Worm (Caenorhabditis elegans) whole organism, L4 larva: ENCODE data around the gene F59A6.3.

Experiments
- D1046.2 ChIP-seq: fragments of 200-800 bp; sonication (Bioruptor generic); IDR thresholded peaks from 2 replicates; pipeline ENCODE4 v1.3.6; 2022; ENCODE audit warnings: missing genetic modification characterization, missing compliant biosample characterization
- F10B5.3 ChIP-seq: sonication (generic microtip); optimal IDR thresholded peaks from 2 replicates; lab custom pipeline; 2016; ENCODE audit warnings: mild to moderate bottlenecking, missing genetic modification characterization, missing compliant biosample characterization
- F26F4.8 ChIP-seq: fragments of 200-800 bp; sonication (Bioruptor generic); conservative IDR thresholded peaks from 2 replicates; pipeline ENCODE4 v1.3.6; 2022; ENCODE audit warnings: missing genetic modification characterization, missing compliant biosample characterization
- F37D6.2 ChIP-seq: sonication (generic microtip); optimal IDR thresholded peaks from 2 replicates; lab custom pipeline; 2016; ENCODE audit warnings: mild to moderate bottlenecking, missing genetic modification characterization, missing compliant biosample characterization
- F44E2.7 ChIP-seq: fragments of 200-800 bp; sonication (Bioruptor generic); IDR thresholded peaks from 2 replicates; pipeline ENCODE4 v2.1.2; 2022; ENCODE audit warnings: missing genetic modification characterization, missing compliant biosample characterization
- R02D3.7 ChIP-seq: fragments of 150-350 bp; sonication (generic microtip); optimal IDR thresholded peaks from 3 replicates; lab custom pipeline; 2014; ENCODE audit warnings: missing biosample characterization, missing genetic modification characterization
- T20F7.1 ChIP-seq: fragments of 200-800 bp; sonication (Bioruptor generic); optimal IDR thresholded peaks from 2 replicates; lab custom pipeline; 2018; ENCODE audit warnings: mild to moderate bottlenecking, missing genetic modification characterization, missing compliant biosample characterization
- T26A8.4 ChIP-seq: fragments of 200-800 bp; sonication (Bioruptor generic); IDR thresholded peaks from 2 replicates; pipeline ENCODE4 v1.3.6; 2022; ENCODE audit warnings: missing genetic modification characterization, missing compliant biosample characterization
- Y48G9A.11 ChIP-seq: fragments of 200-800 bp; sonication (Bioruptor generic); IDR thresholded peaks from 2 replicates; pipeline ENCODE4 v1.3.6; 2022; ENCODE audit warnings: missing genetic modification reagents, missing genetic modification characterization, missing compliant biosample characterization
- Y5F2A.4 ChIP-seq: fragments of 200-800 bp; sonication (Bioruptor generic); optimal IDR thresholded peaks from 2 replicates; lab custom pipeline; 2018; ENCODE audit warnings: mild to moderate bottlenecking, missing genetic modification characterization, missing compliant biosample characterization
- Y75B8A.6 ChIP-seq: fragments of 200-800 bp; sonication (Bioruptor generic); IDR thresholded peaks from 2 replicates; pipeline ENCODE4 v1.3.6; 2022; ENCODE audit warnings: missing genetic modification reagents, missing genetic modification characterization, missing compliant biosample characterization
- aha-1 ChIP-seq: fragments of 150-350 bp; peaks from one replicate; lab custom pipeline; 2014; ENCODE audit warnings: missing biosample characterization, missing genetic modification characterization
- aly-2 ChIP-seq: sonication (generic microtip); optimal IDR thresholded peaks from 2 replicates; lab custom pipeline; 2018; ENCODE audit warnings: missing biosample characterization, missing genetic modification characterization
- arid-1 ChIP-seq: fragments of 200-800 bp; sonication (Bioruptor generic); conservative IDR thresholded peaks from 2 replicates; pipeline ENCODE4 v1.3.6; 2022; ENCODE audit warnings: missing genetic modification reagents, missing genetic modification characterization, missing compliant biosample characterization
- attf-4 ChIP-seq: sonication (generic microtip); optimal IDR thresholded peaks from 3 replicates; lab custom pipeline; 2017; ENCODE audit warnings: missing biosample characterization, missing genetic modification characterization
- ceh-28 ChIP-seq: fragments of 150-350 bp; optimal IDR thresholded peaks from 2 replicates; lab custom pipeline; 2014; ENCODE audit warnings: missing biosample characterization, missing genetic modification reagents, missing genetic modification characterization
- cey-2 ChIP-seq: sonication (generic microtip); optimal IDR thresholded peaks from 3 replicates; lab custom pipeline; 2017; ENCODE audit warnings: missing genetic modification characterization, mild to moderate bottlenecking, missing compliant biosample characterization, antibody characterized with exemption, borderline replicate concordance; ENCODE audit not compliant: insufficient read depth
- daf-12 ChIP-seq: fragments of 150-350 bp; optimal IDR thresholded peaks from 2 replicates; lab custom pipeline; 2014; ENCODE audit warnings: missing biosample characterization, missing genetic modification reagents, missing genetic modification characterization
- daf-16 ChIP-seq, 3 experiments: sonication (generic microtip); optimal IDR thresholded peaks; 2 replicates each; lab custom pipeline; 2016 to 2017; ENCODE audit warnings: missing genetic modification characterization in 3 of 3, missing genetic modification reagents in 3 of 3, mild to moderate bottlenecking in 2 of 3, missing compliant biosample characterization in 2 of 3, missing biosample characterization in 1 of 3, moderate library complexity in 1 of 3
- daf-8 ChIP-seq: fragments of 200-800 bp; sonication (Bioruptor generic); IDR thresholded peaks from 2 replicates; pipeline ENCODE4 v1.3.6; 2022; ENCODE audit warnings: missing genetic modification characterization, missing compliant biosample characterization
- duxl-1 ChIP-seq: sonication (generic microtip); optimal IDR thresholded peaks from 2 replicates; lab custom pipeline; 2016; ENCODE audit warnings: mild to moderate bottlenecking, missing genetic modification characterization, moderate library complexity, missing compliant biosample characterization; ENCODE audit not compliant: poor library complexity
- dve-1 ChIP-seq: sonication (generic microtip); optimal IDR thresholded peaks from 2 replicates; lab custom pipeline; 2017; ENCODE audit warnings: antibody characterized with exemption, mild to moderate bottlenecking, missing genetic modification characterization, missing compliant biosample characterization; ENCODE audit not compliant: insufficient read depth
- hlh-30 ChIP-seq: sonication (generic microtip); optimal IDR thresholded peaks from 2 replicates; lab custom pipeline; 2017; ENCODE audit warnings: antibody characterized with exemption, mild to moderate bottlenecking, missing genetic modification characterization, missing compliant biosample characterization; ENCODE audit not compliant: insufficient read depth
- hmg-1.1 ChIP-seq: fragments of 200-800 bp; sonication (Bioruptor generic); IDR thresholded peaks from 2 replicates; pipeline ENCODE4 v1.3.6; 2022; ENCODE audit warnings: missing genetic modification reagents, missing genetic modification characterization, missing compliant biosample characterization
- lin-1 ChIP-seq: fragments of 200-800 bp; sonication (Bioruptor generic); IDR thresholded peaks from 2 replicates; pipeline ENCODE4 v1.3.6; 2022; ENCODE audit warnings: missing genetic modification reagents, missing genetic modification characterization, missing compliant biosample characterization
- lin-38 ChIP-seq: fragments of 200-800 bp; sonication (Bioruptor generic); IDR thresholded peaks from 2 replicates; pipeline ENCODE4 v1.3.6; 2022; ENCODE audit warnings: missing genetic modification reagents, missing genetic modification characterization, missing compliant biosample characterization
- lir-3 ChIP-seq: sonication (generic microtip); optimal IDR thresholded peaks from 2 replicates; lab custom pipeline; 2016; ENCODE audit warnings: mild to moderate bottlenecking, missing genetic modification characterization, missing compliant biosample characterization
- lsy-2 ChIP-seq, 2 experiments: fragments of 150-350 bp in 1 of 2; sonication (generic microtip) in 1 of 2; optimal IDR thresholded peaks; 2 replicates each; lab custom pipeline; 2014 to 2017; ENCODE audit warnings: missing biosample characterization in 2 of 2, missing genetic modification characterization in 2 of 2
- madf-5 ChIP-seq, 2 experiments: fragments of 200-800 bp; sonication (Bioruptor generic); IDR thresholded peaks; 2 replicates each; pipeline ENCODE4 v1.3.6; 2022; ENCODE audit warnings: missing compliant biosample characterization in 2 of 2, missing genetic modification characterization in 2 of 2
- mes-2 ChIP-seq: sonication (generic microtip); optimal IDR thresholded peaks from 2 replicates; lab custom pipeline; 2016; ENCODE audit warnings: missing genotype, mild to moderate bottlenecking, missing genetic modification characterization, missing compliant biosample characterization; ENCODE audit not compliant: poor library complexity, severe bottlenecking
- mxl-2 ChIP-seq: fragments of 200-800 bp; sonication (Bioruptor generic); conservative IDR thresholded peaks from 2 replicates; pipeline ENCODE4 v1.3.6; 2022; ENCODE audit warnings: missing genetic modification reagents, missing genetic modification characterization, missing compliant biosample characterization
- nhr-10 ChIP-seq: fragments of 150-350 bp; optimal IDR thresholded peaks from 2 replicates; lab custom pipeline; 2014; ENCODE audit warnings: missing biosample characterization, missing genetic modification characterization
- nhr-102 ChIP-seq: sonication (generic microtip); optimal IDR thresholded peaks from 2 replicates; lab custom pipeline; 2016; ENCODE audit warnings: mild to moderate bottlenecking, missing genetic modification characterization, moderate library complexity, missing compliant biosample characterization
- nhr-237 ChIP-seq: sonication (generic microtip); optimal IDR thresholded peaks from 2 replicates; lab custom pipeline; 2017; ENCODE audit warnings: missing biosample characterization, missing genetic modification characterization
- nhr-25 ChIP-seq: sonication (generic microtip); optimal IDR thresholded peaks from 2 replicates; lab custom pipeline; 2017; ENCODE audit warnings: missing genetic modification characterization, mild to moderate bottlenecking, missing compliant biosample characterization, antibody characterized with exemption, moderate library complexity, borderline replicate concordance; ENCODE audit not compliant: insufficient read depth
- nhr-28 ChIP-seq: fragments of 150-350 bp; optimal IDR thresholded peaks from 2 replicates; lab custom pipeline; 2014; ENCODE audit warnings: missing biosample characterization, missing genetic modification characterization
- nhr-41 ChIP-seq: fragments of 200-800 bp; sonication (Bioruptor generic); IDR thresholded peaks from 2 replicates; pipeline ENCODE4 v1.3.6; 2022; ENCODE audit warnings: missing genetic modification reagents, missing genetic modification characterization, missing compliant biosample characterization
- nhr-42 ChIP-seq: fragments of 200-800 bp; sonication (Bioruptor generic); IDR thresholded peaks from 2 replicates; pipeline ENCODE4 v1.3.6; 2022; ENCODE audit warnings: missing genetic modification characterization, missing compliant biosample characterization
- nhr-76 ChIP-seq: fragments of 150-350 bp; optimal IDR thresholded peaks from 2 replicates; lab custom pipeline; 2014; ENCODE audit warnings: missing biosample characterization, missing genetic modification characterization
- pha-4 ChIP-seq, 2 experiments: fragments of 150-350 bp in 1 of 2; fragments of 200-800 bp in 1 of 2; sonication (Bioruptor generic) in 1 of 2; IDR thresholded peaks in 1 of 2; optimal IDR thresholded peaks in 1 of 2; 2 replicates each; pipeline versions ENCODE4 v1.3.6 to Lab custom; 2014 to 2022; ENCODE audit warnings: missing genetic modification characterization in 2 of 2, missing genetic modification reagents in 2 of 2, missing biosample characterization in 1 of 2, missing compliant biosample characterization in 1 of 2
- saeg-2 ChIP-seq: fragments of 200-800 bp; sonication (Bioruptor generic); IDR thresholded peaks from 2 replicates; pipeline ENCODE4 v1.3.6; 2022; ENCODE audit warnings: missing genetic modification reagents, missing genetic modification characterization, missing compliant biosample characterization
- set-16 ChIP-seq: fragments of 200-800 bp; sonication (Bioruptor generic); IDR thresholded peaks from 2 replicates; pipeline ENCODE4 v1.3.6; 2022; ENCODE audit warnings: missing genetic modification reagents, missing genetic modification characterization, missing compliant biosample characterization
- snpc-1.2 ChIP-seq: fragments of 200-800 bp; sonication (Bioruptor generic); IDR thresholded peaks from 2 replicates; pipeline ENCODE4 v1.3.6; 2022; ENCODE audit warnings: missing genetic modification reagents, missing genetic modification characterization, missing compliant biosample characterization
- unc-130 ChIP-seq: sonication (generic microtip); optimal IDR thresholded peaks from 2 replicates; lab custom pipeline; 2016; ENCODE audit warnings: missing genetic modification reagents, missing genetic modification characterization, missing compliant biosample characterization
- zfp-3 ChIP-seq: fragments of 200-800 bp; sonication (Bioruptor generic); conservative IDR thresholded peaks from 2 replicates; pipeline ENCODE4 v1.3.6; 2022; ENCODE audit warnings: missing genetic modification reagents, missing genetic modification characterization, missing compliant biosample characterization
- ztf-7 ChIP-seq: fragments of 150-350 bp; optimal IDR thresholded peaks from 2 replicates; lab custom pipeline; 2014; ENCODE audit warnings: missing biosample characterization, missing genetic modification characterization

F59A6.3 gene

DNA sequence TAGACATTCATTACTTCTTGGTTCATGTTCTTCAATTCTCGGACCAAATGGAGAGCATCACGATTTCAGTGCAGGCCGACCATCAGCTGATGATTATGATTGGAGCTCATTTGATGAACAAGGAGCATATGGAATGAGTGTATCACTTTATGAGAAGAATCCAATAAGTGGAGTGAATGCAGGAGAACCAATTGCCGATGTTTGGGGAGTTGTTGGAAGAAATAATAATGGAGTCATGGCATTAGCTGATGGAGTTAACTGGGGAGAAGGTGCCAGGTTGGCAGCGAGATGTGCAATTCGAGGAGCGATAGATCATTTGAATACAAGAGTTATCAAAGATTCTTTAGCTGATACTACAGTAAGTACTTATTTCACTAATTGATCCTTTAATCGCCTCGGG, 42.6 kb downstream of the F59A6.3 start:
- no peak for TF ChIP-seq lin-1 (GFP tag; lab: Robert Waterston, UW)
- no peak for TF ChIP-seq mxl-2 (GFP tag; lab: Robert Waterston, UW)
- no peak for TF ChIP-seq snpc-1.2 (GFP tag; lab: Robert Waterston, UW)
- no peak for TF ChIP-seq F26F4.8 (GFP tag; lab: Robert Waterston, UW)
- no peak for TF ChIP-seq madf-5 (GFP tag; IDR thresholded peaks at IDR 0.05; lab: Robert Waterston, UW)
- TF ChIP-seq ceh-28 (tag; lab: Kevin White, UChicago) = no peak

DNA sequence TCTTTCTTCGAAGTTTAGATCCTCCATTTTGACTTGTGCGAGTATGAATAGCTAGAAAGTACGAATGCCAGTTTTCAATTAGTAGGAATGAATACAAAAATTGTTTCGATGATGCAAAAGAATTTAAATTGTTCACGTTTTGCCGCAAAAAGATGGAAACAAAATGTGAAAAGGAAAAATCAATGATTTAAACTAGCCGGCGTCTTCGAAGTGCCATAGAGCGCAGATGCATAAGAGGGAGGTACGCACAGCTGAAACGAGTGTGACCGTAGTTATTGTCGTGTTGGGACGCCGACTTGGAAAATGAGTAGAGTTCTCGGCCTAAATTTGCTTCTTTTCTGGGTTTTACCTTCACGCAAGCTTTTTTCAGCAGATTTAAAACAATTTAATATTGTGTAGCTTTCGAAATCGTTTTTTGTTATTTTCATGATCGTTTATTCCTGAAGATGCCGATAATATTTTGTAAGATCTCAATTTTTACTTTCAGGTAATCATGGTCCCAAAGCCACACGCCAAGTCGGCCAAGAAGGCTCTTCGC, 47.1 kb downstream of the F59A6.3 start, which contains the start of the genes ify-1 and rpl-22:
TSS of gene ify-1 (minus strand) at position 51 of the 538 bp plus-strand sequence.
TSS of gene rpl-22 (plus strand) at position 488 of the 538 bp plus-strand sequence.
- 0 out of 2 replicates have a peak, but pooled peaks have one; percentile 36 for TF ChIP-seq Y75B8A.6 (GFP tag; lab: Robert Waterston, UW)
- TF ChIP-seq nhr-76 (tag; lab: Kevin White, UChicago) = no peak
- no peak for TF ChIP-seq daf-8 (GFP tag; lab: Robert Waterston, UW)
- no peak for TF ChIP-seq saeg-2
- TF ChIP-seq unc-130 (GFP tag; lab: Kevin White, UChicago) = peak; percentile 81
- no peak for TF ChIP-seq lir-3 (tag; lab: Kevin White, UChicago)
- peak; percentile 86 for TF ChIP-seq T26A8.4 (GFP tag; lab: Robert Waterston, UW)
- no peak for TF ChIP-seq Y5F2A.4 (GFP tag; lab: Kevin White, UChicago)
- TF ChIP-seq F10B5.3 (tag; lab: Kevin White, UChicago) = peak; percentile 43
- no peak for TF ChIP-seq cey-2 (tag; lab: Kevin White, UChicago)
- peak; percentile 36 for TF ChIP-seq nhr-10 (tag; lab: Kevin White, UChicago)
- TF ChIP-seq attf-4 = no peak
- TF ChIP-seq T20F7.1 (GFP tag; lab: Kevin White, UChicago) = peak; percentile 84
- peak; percentile 80 for TF ChIP-seq nhr-28 (tag; lab: Kevin White, UChicago)
- TF ChIP-seq aly-2 (tag; lab: Kevin White, UChicago) = no peak
- TF ChIP-seq arid-1 (GFP tag; lab: Robert Waterston, UW) = peak; percentile 92
- no peak for TF ChIP-seq nhr-41 (GFP tag; lab: Robert Waterston, UW)
- TF ChIP-seq lin-1 (GFP tag; lab: Robert Waterston, UW) = no peak
- TF ChIP-seq lsy-2 (tag; optimal IDR thresholded peaks at IDR 0.05; lab: Kevin White, UChicago) = peak; percentile 97 to 99
- TF ChIP-seq D1046.2 (GFP tag; lab: Robert Waterston, UW) = peak; percentile 100
- TF ChIP-seq daf-16 (GFP tag; optimal IDR thresholded peaks at IDR 0.05; lab: Kevin White, UChicago) = peak in 1 of 2 experiments; percentile 38
- peak; percentile 84 for TF ChIP-seq daf-16 (tag; optimal IDR thresholded peaks at IDR 0.05; lab: Kevin White, UChicago)
- TF ChIP-seq nhr-102 (tag; lab: Kevin White, UChicago) = peak; percentile 82
- no peak for TF ChIP-seq daf-12 (tag; lab: Kevin White, UChicago)
- TF ChIP-seq nhr-237 (tag; lab: Kevin White, UChicago) = no peak
- peak; percentile 94 for TF ChIP-seq nhr-25 (tag; lab: Kevin White, UChicago)
- no peak for TF ChIP-seq F44E2.7
- peak; percentile 95 for TF ChIP-seq dve-1 (tag; lab: Kevin White, UChicago)
- TF ChIP-seq hmg-1.1 (GFP tag; lab: Robert Waterston, UW) = peak; percentile 86
- TF ChIP-seq zfp-3 = peak; percentile 50; the same call in 1 of the 2 replicates
- TF ChIP-seq R02D3.7 (tag; lab: Kevin White, UChicago) = no peak
- TF ChIP-seq Y48G9A.11 (GFP tag; lab: Robert Waterston, UW) = no peak
- TF ChIP-seq mes-2 (tag; lab: Kevin White, UChicago) = peak; percentile 96
- no peak for TF ChIP-seq nhr-42 (GFP tag; lab: Robert Waterston, UW)
- peak; percentile 99 for TF ChIP-seq lin-38 (GFP tag; lab: Robert Waterston, UW)
- TF ChIP-seq ztf-7 (tag; lab: Kevin White, UChicago) = peak; percentile 78
- TF ChIP-seq F37D6.2 (tag; lab: Kevin White, UChicago) = peak; percentile 56
- peak; percentile 94 for TF ChIP-seq hlh-30 (tag; lab: Kevin White, UChicago)
- TF ChIP-seq pha-4 (GFP tag; IDR thresholded peaks at IDR 0.05; lab: Robert Waterston, UW) = peak; percentile 63; the same call in 1 of the 2 replicates
- peak; percentile 97 for TF ChIP-seq pha-4 (tag; optimal IDR thresholded peaks at IDR 0.05; lab: Kevin White, UChicago)
- TF ChIP-seq aha-1 (tag; lab: Kevin White, UChicago) = peak; percentile 91
- TF ChIP-seq set-16 (GFP tag; lab: Robert Waterston, UW) = no peak; the same call in 1 of the 2 replicates
- peak; percentile 88 for TF ChIP-seq duxl-1 (tag; lab: Kevin White, UChicago)
- TF ChIP-seq ceh-28 (tag; lab: Kevin White, UChicago) = peak; percentile 46
